Worm (Caenorhabditis elegans): ENCODE data around the gene tmed-10.

tmed-10 gene

DNA sequence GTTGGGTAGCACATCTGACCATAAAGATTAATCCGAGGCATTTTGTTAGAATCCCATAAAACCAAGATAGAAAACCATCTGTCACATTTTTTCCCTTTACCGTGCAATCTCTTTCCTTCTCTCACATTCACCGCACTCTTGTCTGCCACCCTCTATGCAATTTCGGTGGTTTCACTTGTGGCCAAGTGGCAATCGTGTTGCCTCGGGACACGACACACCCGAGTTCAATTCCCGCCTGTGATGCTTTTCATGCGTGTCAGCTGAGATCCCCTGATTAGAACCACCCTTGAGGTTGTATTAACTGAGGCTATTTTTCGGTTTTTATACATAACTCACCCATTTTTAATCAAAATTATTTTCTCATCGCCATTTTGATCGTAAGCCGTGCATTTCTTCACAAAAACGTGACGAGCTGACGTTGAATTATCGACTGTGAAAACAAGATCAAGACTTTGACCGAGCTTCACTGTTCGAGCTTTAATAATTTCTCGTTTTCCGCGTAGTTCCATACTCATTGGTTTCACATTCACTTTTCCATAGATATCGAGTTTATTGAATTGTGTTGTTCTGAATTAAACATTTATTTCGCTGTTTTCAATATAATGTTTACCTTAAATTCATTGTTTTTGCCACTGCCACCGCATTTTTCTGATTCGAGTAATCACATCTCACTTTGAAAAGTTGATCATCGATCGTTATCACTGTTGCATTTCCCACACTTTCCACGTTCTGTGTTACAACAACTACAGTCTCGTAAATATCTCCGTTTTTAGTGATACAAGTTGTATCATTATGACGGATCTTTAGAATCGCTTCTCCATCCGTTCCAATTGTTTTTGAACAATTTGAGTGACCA lies 12.5 kb downstream of the tmed-10 start (continued):
- TF ChIP-seq fkh-10 (GFP tag; optimal IDR thresholded peaks at IDR 0.05) = peak; percentile 7
- peak; percentile 82 for TF ChIP-seq mep-1 (tag; optimal IDR thresholded peaks at IDR 0.05)
- no peak for TF ChIP-seq Y116A8C.19 (tag; optimal IDR thresholded peaks at IDR 0.05; ENCODE audit: borderline replicate concordance)
- peak; percentile 59 for TF ChIP-seq lin-13 (GFP tag; optimal IDR thresholded peaks at IDR 0.05)
- TF ChIP-seq pax-3 (tag; optimal IDR thresholded peaks at IDR 0.05) = peak; percentile 35

DNA sequence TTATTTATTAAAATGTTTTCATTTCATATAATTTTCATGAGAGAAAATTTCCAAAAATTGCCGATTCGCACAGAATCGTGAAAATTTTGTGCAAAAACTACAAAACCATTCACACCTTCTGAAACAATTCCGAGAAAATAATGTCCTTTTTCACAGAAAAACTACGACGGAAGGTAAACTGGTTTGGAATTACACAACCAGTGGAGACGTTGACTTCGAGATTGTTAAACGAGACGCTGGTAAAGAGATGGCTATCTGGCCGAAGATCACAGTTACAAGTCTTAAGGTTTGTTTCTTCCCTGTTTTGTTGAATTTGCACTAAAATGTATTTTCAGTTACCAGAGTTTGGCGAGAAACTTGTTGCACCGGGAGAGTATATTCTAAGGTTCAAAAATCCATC lies 13.9 kb downstream of the tmed-10 start:
- no peak for TF ChIP-seq fos-1 (tag; optimal IDR thresholded peaks at IDR 0.05)
- peak; percentile 19 for TF ChIP-seq nhr-85 (tag)
- TF ChIP-seq grh-1 (GFP tag; IDR thresholded peaks at IDR 0.05) = peak; percentile 53; the same call in 1 of the 2 replicates
- peak; percentile 16 for TF ChIP-seq lin-14 (GFP tag; optimal IDR thresholded peaks at IDR 0.05)

ce11 chrV:11311013-11311472 lies 15.7 kb downstream of the tmed-10 start, which contains the start of gene T03F7.7:
T03F7.7 (plus strand) TSS chrV:11311422.
- peak; percentile 6 for TF ChIP-seq nhr-90 (tag; optimal IDR thresholded peaks at IDR 0.05; ENCODE audit: poor library complexity)
- TF ChIP-seq lin-14 (GFP tag; optimal IDR thresholded peaks at IDR 0.05) = peak; percentile 43
- no peak for TF ChIP-seq ets-5 (GFP tag; IDR thresholded peaks at IDR 0.05)
- TF ChIP-seq efl-1 (optimal IDR thresholded peaks at IDR 0.05) = no peak
- peak in 1 of 2 experiments; percentile 75 for TF ChIP-seq efl-1 (GFP tag; optimal IDR thresholded peaks at IDR 0.05 in 1 of 2)
- TF ChIP-seq nhr-85 (tag) = peak; percentile 71
- TF ChIP-seq blmp-1 (tag; optimal IDR thresholded peaks at IDR 0.05) = peak; percentile 44
- TF ChIP-seq nhr-11 (tag; optimal IDR thresholded peaks at IDR 0.05) = no peak
- TF ChIP-seq elt-2 (tag; optimal IDR thresholded peaks at IDR 0.05) = peak; percentile 78

- TF ChIP-seq ets-5 (GFP tag; IDR thresholded peaks at IDR 0.05) (no peak), sup-37 (GFP tag; optimal IDR thresholded peaks at IDR 0.05) (no peak), nhr-19 (GFP tag; conservative IDR thresholded peaks at IDR 0.05) (peak; percentile 41), dsc-1 (tag; optimal IDR thresholded peaks at IDR 0.05) (peak; percentile 23), lsy-2 (tag; optimal IDR thresholded peaks at IDR 0.05) (peak in 1 of 2 experiments; percentile 35), unc-130 (tag; optimal IDR thresholded peaks at IDR 0.05) (peak; percentile 60), nhr-20 (tag; optimal IDR thresholded peaks at IDR 0.05) (peak; percentile 47), lin-14 (GFP tag; optimal IDR thresholded peaks at IDR 0.05) (peak; percentile 93), tbx-2 (tag; optimal IDR thresholded peaks at IDR 0.05) (peak; percentile 33), fkh-4 (tag; optimal IDR thresholded peaks at IDR 0.05; ENCODE audit: borderline replicate concordance) (no peak), fkh-10 (GFP tag; optimal IDR thresholded peaks at IDR 0.05) (no peak), snu-23 (GFP tag; optimal IDR thresholded peaks at IDR 0.05) (peak; percentile 36), nhr-71 (tag; optimal IDR thresholded peaks at IDR 0.05) (peak; percentile 80), swsn-7 (tag; optimal IDR thresholded peaks at IDR 0.05) (peak; percentile 17), skn-1 (tag; optimal IDR thresholded peaks at IDR 0.05) (peak; percentile 4), lin-15B (tag; optimal IDR thresholded peaks at IDR 0.05) (no peak), rnt-1 (tag; optimal IDR thresholded peaks at IDR 0.05) (peak; percentile 81)
Measured at ce11 chrV:11308915-11309314, 17.8 kb downstream of the tmed-10 start.

ce11 chrV:11308346-11308745 lies 18.4 kb downstream of the tmed-10 start, which contains the start of gene snf-11:
snf-11 (minus strand) TSS chrV:11308446.
- TF ChIP-seq nhr-237 (tag; optimal IDR thresholded peaks at IDR 0.05) = no peak
- TF ChIP-seq lin-15B (tag; optimal IDR thresholded peaks at IDR 0.05) = no peak
- TF ChIP-seq snu-23 (GFP tag; optimal IDR thresholded peaks at IDR 0.05) = no peak
- TF ChIP-seq unc-62 (GFP tag; optimal IDR thresholded peaks at IDR 0.05) = no peak
- no peak for TF ChIP-seq C16A3.4 (tag; optimal IDR thresholded peaks at IDR 0.05)
- no peak for TF ChIP-seq nhr-11 (tag; optimal IDR thresholded peaks at IDR 0.05)
- TF ChIP-seq fkh-4 (tag; optimal IDR thresholded peaks at IDR 0.05; ENCODE audit: borderline replicate concordance) = no peak
- no peak for TF ChIP-seq rnt-1 (tag; optimal IDR thresholded peaks at IDR 0.05)
- no peak for TF ChIP-seq efl-1 (optimal IDR thresholded peaks at IDR 0.05)
- no peak for TF ChIP-seq efl-1 (GFP tag; optimal IDR thresholded peaks at IDR 0.05 in 1 of 2)
- no peak for TF ChIP-seq dsc-1 (tag; optimal IDR thresholded peaks at IDR 0.05)
- no peak for TF ChIP-seq nhr-47 (tag; optimal IDR thresholded peaks at IDR 0.05)
- TF ChIP-seq sup-37 (GFP tag; optimal IDR thresholded peaks at IDR 0.05) = no peak

Data from whole organism, L1 larva.